Fruit fly (Drosophila melanogaster): ENCODE measurements around the gene Ssb-c31a.
A peak's percentile ranks its signal among the peaks of the same experiment; 100 is the strongest.

Ssb-c31a gene

DNA sequence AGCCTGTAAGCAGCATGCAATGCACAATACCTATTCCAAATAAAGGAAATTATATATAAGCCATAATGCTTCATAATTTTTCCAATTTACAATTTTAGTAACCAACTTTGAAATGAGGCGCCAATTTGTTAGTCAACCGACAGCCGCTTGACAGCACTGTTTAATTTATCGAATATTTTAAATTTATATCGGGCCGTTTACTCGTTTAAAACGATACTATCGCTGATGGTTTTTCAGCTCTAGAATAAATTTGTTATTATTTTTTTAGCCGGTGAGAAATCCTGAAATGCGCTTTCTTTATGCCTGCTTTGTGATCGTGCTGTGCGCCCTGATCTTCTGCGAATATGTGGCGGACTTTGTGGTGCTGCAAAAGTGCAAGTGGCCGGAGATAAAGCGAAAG is 12.4 kb upstream of the Ssb-c31a start, which contains the start of gene PGAP5:
Gene PGAP5 (plus strand): TSS at position 126 of the 400 bp plus-strand sequence.
- TF ChIP-seq CG8478 (optimal IDR thresholded peaks at IDR 0.05) (no peak), CTCF (optimal IDR thresholded peaks at IDR 0.05) (no peak)

DNA sequence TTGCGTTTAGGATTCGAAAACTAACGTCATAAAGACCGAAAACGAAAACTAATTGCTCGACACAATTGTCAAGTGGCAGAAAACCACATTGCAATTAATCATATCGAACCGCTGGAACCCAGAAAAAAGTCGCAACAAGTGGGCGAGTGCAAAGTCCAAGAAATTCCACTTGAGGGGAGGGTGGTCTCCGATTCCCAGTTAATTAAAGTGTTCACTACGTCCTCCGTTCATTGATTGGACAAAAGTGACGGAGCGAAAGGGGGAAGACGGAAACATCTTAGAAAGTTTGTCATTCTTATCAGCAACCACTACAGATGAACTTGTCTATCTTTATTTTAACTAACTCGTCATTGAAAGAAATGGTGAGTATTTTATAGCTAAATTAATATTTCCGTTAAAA is 8.6 kb upstream of the Ssb-c31a start:
- TF ChIP-seq CTCF (optimal IDR thresholded peaks at IDR 0.05) (no peak), CG8478 (optimal IDR thresholded peaks at IDR 0.05) (no peak)

DNA sequence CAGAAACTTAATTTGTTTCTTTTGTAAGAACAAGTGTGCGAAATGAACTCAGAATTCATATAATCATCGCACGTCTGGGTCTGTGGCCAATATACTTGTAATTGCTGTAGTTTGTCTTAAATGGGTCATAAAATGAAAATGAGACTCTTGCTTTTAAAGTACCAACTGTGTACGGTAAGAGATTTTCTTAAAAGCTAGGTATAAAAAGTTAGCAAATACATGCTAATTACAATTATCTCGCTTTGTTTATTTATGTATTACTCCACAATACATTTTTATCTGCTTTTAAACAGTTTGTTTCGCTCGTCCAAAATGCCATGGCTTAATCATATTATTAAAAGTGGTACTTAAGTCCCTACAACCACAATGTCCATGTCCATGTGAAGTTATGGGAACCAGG is 7.4 kb upstream of the Ssb-c31a start:
- TF ChIP-seq CG8478 (optimal IDR thresholded peaks at IDR 0.05) (no peak), CTCF (optimal IDR thresholded peaks at IDR 0.05) (no peak)

DNA sequence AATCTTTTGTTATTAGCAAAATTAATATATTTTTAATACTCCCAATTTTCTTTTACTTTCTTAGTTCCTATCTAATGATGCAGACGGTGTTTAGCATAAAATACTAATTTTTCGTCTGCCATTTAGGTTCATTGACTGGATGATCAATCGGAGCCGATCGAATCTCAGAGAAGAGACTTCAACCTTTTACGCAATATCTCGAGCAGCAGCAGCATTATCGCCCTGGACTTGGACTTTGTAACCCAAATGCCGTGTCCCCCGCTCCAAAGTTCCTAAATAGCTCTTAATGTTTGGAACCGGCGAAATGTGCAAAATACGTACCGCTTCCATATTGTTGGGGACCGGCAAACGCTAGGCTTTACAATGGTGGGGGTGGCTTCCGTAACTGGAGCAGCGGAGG is 6.8 kb upstream of the Ssb-c31a start:
- TF ChIP-seq CTCF (optimal IDR thresholded peaks at IDR 0.05) (no peak), CG8478 (optimal IDR thresholded peaks at IDR 0.05) (no peak)

DNA sequence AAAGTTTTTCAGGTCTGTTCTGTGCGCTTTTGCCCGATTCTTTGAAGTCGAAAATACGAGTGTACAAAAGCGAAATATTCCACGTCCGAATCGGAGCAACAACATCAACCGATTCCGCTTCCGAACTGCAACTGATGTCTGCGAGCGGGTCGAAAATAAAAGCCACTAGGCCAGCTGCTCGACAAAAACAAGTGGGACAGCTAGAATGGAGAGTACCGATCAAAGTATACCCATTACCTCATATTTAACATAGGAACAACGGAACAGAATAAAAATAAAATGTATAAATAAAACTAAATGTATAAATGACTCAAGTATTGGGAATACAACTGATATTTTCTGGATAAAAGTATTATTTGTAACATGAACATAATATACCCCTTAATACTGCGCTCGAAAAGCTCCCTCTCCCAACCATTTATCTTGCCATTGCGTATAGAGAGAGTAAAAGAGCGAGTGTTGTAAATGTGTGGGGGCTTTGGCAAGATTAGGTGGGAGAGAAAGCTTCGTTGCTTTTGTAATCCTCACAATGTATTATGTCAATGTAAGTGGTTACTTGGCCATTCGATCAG is 6.1 kb upstream of the Ssb-c31a start, which contains the start of gene SLC5A11:
Gene SLC5A11 (minus strand): TSS at position 137 of the 572 bp plus-strand sequence.
- no peak for TF ChIP-seq CTCF (optimal IDR thresholded peaks at IDR 0.05)
- no peak for TF ChIP-seq CG8478 (optimal IDR thresholded peaks at IDR 0.05)

DNA sequence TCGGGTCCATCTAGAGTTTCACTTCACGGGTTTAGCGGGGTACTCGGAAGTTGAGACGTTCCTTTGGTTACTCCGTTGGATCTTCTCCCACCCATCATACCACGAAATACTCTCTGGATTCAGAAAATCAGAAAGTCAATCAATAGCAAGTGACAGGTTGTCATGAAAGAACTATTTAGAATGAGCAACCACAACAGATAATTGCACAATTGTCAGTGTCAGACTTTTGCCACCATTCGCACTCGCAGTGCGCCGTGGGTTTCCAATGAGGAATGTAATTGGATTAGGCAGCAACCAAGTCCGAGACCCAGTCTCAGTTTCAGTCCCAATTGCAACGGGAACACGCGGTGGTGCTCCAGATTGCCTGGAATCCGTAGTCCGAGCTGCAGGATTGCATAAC is 5.3 kb upstream of the Ssb-c31a start, which contains the start of gene CG8419:
Gene CG8419 (plus strand): TSS at position 301 of the 400 bp plus-strand sequence.
- no peak for TF ChIP-seq CTCF (optimal IDR thresholded peaks at IDR 0.05)
- no peak for TF ChIP-seq CG8478 (optimal IDR thresholded peaks at IDR 0.05)

DNA sequence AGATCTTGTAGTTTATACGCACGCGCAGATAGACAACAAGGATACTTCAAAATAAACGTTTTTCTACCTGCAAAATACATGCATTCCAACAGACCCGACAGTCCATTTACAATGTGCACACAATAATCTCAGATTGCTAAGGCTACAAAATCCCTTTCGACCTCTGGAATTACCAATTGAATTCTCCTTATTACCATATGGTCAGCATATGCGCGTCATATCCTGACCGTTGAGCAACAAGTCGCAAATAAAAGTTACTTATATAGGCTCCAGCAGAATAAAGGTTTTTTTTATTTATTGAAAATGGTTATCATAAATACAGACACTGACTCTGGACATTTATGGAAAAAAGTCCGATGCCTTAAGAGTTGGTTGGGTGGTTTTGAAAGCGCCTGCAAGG is 1.8 kb upstream of the Ssb-c31a start:
- TF ChIP-seq CG8478 (optimal IDR thresholded peaks at IDR 0.05) (no peak), CTCF (optimal IDR thresholded peaks at IDR 0.05) (no peak)

DNA sequence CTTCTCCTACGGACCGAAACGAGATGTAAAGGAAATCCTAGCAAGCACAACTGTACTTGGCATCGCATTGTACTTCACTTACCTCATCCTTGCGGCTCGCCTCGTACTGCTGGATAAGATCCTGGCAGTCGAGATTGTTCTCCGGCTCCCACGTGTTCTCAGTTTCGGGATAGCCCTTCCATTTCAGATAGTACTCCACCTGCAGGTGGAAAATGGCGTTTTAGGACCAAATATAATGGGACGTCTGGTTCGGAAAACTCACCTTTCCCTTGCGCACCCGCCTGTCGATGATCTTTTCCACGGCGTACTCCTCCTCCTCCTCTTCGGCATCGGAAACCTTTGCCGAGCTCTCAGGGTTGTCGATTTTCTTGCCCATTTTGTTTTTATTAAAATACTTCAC is 679 bp upstream of the Ssb-c31a start:
- TF ChIP-seq CG8478 (optimal IDR thresholded peaks at IDR 0.05) (no peak), CTCF (optimal IDR thresholded peaks at IDR 0.05) (peak; percentile 47 to 51)

DNA sequence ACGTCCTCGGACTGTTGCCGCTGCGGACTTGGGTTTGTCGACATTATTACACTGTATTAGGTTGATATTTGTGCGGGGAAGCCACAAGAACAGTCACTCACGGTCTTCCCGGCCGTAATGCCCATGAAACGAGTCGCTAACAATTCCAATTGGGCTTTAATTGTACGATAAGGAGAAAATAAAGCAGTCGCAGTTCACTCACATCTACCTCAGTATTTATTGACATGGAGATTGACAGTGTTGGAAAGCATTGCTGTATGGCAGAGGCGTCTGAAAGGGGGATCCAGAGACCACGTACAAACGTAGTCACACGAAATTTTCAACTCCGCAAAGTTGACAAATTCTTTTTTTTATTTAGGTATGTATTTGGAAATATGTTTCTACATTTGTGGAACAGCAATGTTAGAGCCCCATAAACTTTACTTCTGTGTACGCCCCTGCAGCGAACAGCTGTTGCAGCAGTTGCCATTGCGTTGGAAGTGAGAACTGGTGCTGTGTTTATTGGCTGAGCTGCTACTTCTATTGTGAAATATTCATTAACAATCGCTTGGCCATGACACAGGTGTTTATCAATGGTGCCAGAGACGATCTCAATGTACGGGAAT is 1.6 kb downstream of the Ssb-c31a start, which contains the start of the genes CG8372 and CG8360:
Gene CG8372 (minus strand): TSS at position 237 of the 605 bp plus-strand sequence.
Gene CG8360 (plus strand): TSS at position 294 of the 605 bp plus-strand sequence.
- no peak for TF ChIP-seq CG8478 (optimal IDR thresholded peaks at IDR 0.05)
- peak in 1 of 2 experiments; percentile 16 for TF ChIP-seq CTCF (optimal IDR thresholded peaks at IDR 0.05)

DNA sequence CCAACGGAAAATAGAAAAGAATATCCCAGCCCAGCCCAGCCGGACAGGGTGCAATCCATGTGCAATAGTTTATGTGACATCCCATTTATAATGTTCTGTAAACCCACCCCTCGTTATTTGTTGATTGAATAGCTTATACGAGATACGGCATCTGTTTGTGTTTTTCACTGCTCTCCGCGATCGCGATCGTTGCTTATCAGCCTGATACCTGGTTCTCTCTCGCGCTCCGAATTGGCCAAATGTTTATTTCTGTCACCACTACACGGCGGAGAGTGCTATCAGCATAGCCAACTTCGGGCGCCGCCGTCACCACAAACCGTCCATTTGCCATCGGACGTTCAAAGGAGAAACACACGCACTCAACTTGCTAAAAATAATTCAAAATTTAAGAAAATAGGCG is 2.8 kb downstream of the Ssb-c31a start, which contains the start of gene CG8353:
Gene CG8353 (plus strand): TSS at position 59 of the 400 bp plus-strand sequence.
- no peak for TF ChIP-seq CTCF (optimal IDR thresholded peaks at IDR 0.05)
- no peak for TF ChIP-seq CG8478 (optimal IDR thresholded peaks at IDR 0.05)

DNA sequence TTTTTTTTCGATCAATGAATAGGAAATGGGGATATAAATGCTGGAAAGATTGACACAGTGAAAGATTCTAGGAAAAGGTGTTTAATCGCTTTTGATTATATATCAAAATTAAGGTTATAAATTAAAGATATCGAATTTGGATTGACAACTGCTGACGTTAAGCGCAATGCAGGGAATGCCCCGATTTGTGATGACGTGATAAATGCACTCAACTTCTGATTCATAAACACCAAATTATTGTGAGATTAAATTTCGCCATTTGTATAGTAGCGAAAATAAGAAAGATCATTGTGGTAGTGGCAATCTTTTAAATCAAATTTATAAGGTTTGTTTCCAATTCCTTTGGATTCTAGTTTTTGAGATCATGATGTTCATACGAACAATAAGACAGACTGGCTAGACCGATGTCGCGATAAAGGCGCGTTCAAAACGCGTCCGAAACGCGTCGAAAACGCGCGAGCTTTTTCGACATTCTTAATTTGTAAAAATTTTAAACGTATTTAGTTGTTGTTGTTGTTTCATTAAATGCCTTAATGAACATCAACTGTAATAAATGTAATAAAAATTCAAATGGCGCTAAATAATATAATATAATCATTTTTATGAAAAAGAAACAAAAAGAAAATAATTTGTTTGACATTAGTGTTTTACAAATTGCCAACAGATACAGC is 4.2 kb downstream of the Ssb-c31a start, which contains the start of gene CG8349:
Gene CG8349 (plus strand): TSS at position 657 of the 671 bp plus-strand sequence.
- no peak for TF ChIP-seq CG8478 (optimal IDR thresholded peaks at IDR 0.05)
- TF ChIP-seq CTCF (optimal IDR thresholded peaks at IDR 0.05) = no peak

DNA sequence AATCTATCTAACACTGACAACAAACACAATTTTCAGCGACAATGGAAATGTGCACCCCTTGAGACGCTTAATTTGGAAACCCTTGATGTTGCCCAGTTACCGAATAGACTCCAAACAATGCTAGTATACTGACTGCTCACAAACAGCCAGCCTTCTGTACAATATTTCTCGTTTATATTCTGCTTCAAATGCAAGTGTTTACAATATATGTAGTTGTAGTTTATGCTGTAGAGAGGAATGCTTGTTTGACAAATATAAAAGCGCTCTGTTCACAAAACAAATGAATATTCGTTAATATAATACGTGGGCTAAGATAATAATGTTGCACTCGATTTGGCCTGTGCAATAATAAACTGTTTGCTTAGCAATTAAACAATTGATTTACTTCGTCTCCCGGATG is 6.8 kb downstream of the Ssb-c31a start, which contains the start of gene CG8292:
Gene CG8292 (minus strand): TSS at position 101 of the 400 bp plus-strand sequence.
- TF ChIP-seq CTCF (optimal IDR thresholded peaks at IDR 0.05) (no peak), CG8478 (optimal IDR thresholded peaks at IDR 0.05) (no peak)

DNA sequence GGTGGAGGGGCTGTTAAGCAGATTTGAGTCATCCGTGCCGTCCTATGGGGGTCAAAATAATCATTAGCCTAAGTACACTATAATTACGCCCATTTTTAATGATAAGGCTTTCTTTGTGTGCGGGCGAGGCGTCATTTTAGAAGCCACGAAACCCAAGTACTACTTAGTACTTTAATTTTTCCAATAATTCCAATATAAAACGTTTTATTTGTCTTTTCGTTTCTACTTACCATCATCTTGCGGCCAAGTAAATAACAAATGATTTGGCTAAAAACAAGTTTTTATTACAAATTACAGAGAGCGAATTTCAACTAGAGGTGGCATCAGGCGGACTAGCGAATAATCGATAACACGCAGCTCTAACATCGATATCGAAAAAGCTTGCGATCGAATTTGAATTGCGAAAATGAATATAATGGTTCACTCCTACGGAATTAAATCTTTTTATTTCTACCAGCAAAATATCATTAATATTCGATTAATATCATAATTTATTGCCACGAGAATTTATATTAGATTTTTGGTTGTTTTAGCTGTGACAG is 9.3 kb downstream of the Ssb-c31a start, which contains the start of gene Snx6:
Gene Snx6 (minus strand): TSS at position 349 of the 542 bp plus-strand sequence.
- TF ChIP-seq CG8478 (optimal IDR thresholded peaks at IDR 0.05) (no peak), CTCF (optimal IDR thresholded peaks at IDR 0.05) (no peak)

DNA sequence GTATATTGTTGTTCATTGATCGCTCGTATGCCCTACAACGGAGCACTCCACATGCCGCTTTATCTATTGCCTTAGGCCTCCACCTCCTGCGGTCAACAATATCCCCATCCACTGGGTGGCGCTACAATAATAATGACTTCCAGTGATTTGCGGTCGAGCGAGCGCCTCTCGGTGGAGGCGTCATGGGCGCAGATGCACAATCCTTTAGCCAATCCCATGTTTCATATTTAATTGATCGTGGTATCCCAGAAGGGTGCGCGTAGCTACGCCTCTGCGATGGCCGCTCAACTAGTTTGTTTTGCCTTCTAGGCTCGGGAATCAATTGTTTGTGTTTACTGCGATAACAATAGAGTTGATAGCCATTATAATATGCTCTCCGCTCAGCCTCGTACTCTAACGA is 18.0 kb downstream of the Ssb-c31a start:
- no peak for TF ChIP-seq CG8478 (optimal IDR thresholded peaks at IDR 0.05)
- TF ChIP-seq CTCF (optimal IDR thresholded peaks at IDR 0.05) = no peak

DNA sequence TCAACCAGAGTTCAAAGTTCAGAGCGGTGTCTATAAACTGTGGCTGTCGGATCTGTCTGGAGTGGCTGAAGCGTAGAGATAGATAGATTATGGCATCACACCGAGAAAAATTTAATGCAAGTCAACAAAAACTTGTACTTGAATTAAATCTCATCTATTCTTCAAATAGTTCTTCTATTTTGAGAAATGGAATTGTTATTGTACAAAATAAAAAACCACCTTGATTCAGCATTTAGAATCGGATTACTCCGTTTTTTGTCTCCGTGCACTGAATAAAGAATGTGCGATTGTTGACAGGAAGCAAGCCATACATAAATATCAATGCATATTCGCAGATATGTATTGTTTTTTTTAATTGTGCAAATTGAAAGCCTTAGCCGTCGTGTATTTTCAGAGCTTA is 18.5 kb downstream of the Ssb-c31a start:
- TF ChIP-seq CG8478 (optimal IDR thresholded peaks at IDR 0.05) = no peak
- no peak for TF ChIP-seq CTCF (optimal IDR thresholded peaks at IDR 0.05)

Measured in S2 (cell line).